Worm (Caenorhabditis elegans) whole organism, L3 larva: ENCODE measurements around the gene txdc-17.

Experiments used
- aly-2 ChIP-seq: fragments of 150-350 bp; optimal IDR thresholded peaks from 2 replicates; lab custom pipeline; 2014; ENCODE audit warnings: missing biosample characterization, missing genetic modification characterization
- ama-1 ChIP-seq: fragments of 150-350 bp; optimal IDR thresholded peaks from 2 replicates; lab custom pipeline; 2018
- ceh-28 ChIP-seq: fragments of 150-350 bp; optimal IDR thresholded peaks from 2 replicates; lab custom pipeline; 2014; ENCODE audit warnings: missing biosample characterization, missing genetic modification reagents, missing genetic modification characterization
- ceh-9 ChIP-seq: sonication (generic microtip); optimal IDR thresholded peaks from 2 replicates; lab custom pipeline; 2018; ENCODE audit warnings: missing biosample characterization, missing genetic modification characterization
- egl-27 ChIP-seq: sonication (generic microtip); optimal IDR thresholded peaks from 4 replicates; lab custom pipeline; 2017; ENCODE audit warnings: missing biosample characterization, missing genetic modification reagents, missing genetic modification characterization
- egl-5 ChIP-seq: fragments of 150-350 bp; optimal IDR thresholded peaks from 2 replicates; lab custom pipeline; 2017; ENCODE audit warnings: missing biosample characterization, missing genetic modification reagents, missing genetic modification characterization, inconsistent platforms
- elt-1 ChIP-seq: fragments of 150-350 bp; optimal IDR thresholded peaks from 2 replicates; lab custom pipeline; 2014; ENCODE audit warnings: missing biosample characterization, missing genetic modification characterization
- elt-2 ChIP-seq: sonication (generic microtip); optimal IDR thresholded peaks from 2 replicates; lab custom pipeline; 2016; ENCODE audit warnings: missing genetic modification reagents, mild to moderate bottlenecking, missing genetic modification characterization, missing compliant biosample characterization
- elt-3 ChIP-seq, 3 experiments: fragments of 150-350 bp in 1 of 3; sonication (generic microtip) in 2 of 3; optimal IDR thresholded peaks; 2 replicates in 2 of 3; 4 replicates in 1 of 3; lab custom pipeline; 2014 to 2017; ENCODE audit warnings: missing biosample characterization in 3 of 3, missing genetic modification characterization in 3 of 3
- fkh-10 ChIP-seq: sonication (generic microtip); optimal IDR thresholded peaks from 2 replicates; lab custom pipeline; 2017; ENCODE audit warnings: missing biosample characterization, missing genetic modification reagents, missing genetic modification characterization
- fkh-2 ChIP-seq: fragments of 150-350 bp; optimal IDR thresholded peaks from 2 replicates; lab custom pipeline; 2014; ENCODE audit warnings: missing biosample characterization, missing genetic modification reagents, missing genetic modification characterization
- fos-1 ChIP-seq: fragments of 150-350 bp; optimal IDR thresholded peaks from 2 replicates; lab custom pipeline; 2014; ENCODE audit warnings: missing biosample characterization, missing genetic modification characterization
- hmg-11 ChIP-seq: sonication (generic microtip); optimal IDR thresholded peaks from 2 replicates; lab custom pipeline; 2016; ENCODE audit warnings: missing genetic modification characterization, missing compliant biosample characterization
- jun-1 ChIP-seq: fragments of 150-350 bp; optimal IDR thresholded peaks from 2 replicates; lab custom pipeline; 2014; ENCODE audit warnings: missing biosample characterization, missing genetic modification reagents, missing genetic modification characterization
- lin-15B ChIP-seq: fragments of 150-350 bp; optimal IDR thresholded peaks from 2 replicates; lab custom pipeline; 2014; ENCODE audit warnings: missing biosample characterization, missing genetic modification characterization
- lin-39 ChIP-seq: fragments of 150-350 bp; optimal IDR thresholded peaks from 2 replicates; lab custom pipeline; 2018; ENCODE audit warnings: missing biosample characterization, missing genetic modification reagents, missing genetic modification characterization
- nfya-1 ChIP-seq: sonication (generic microtip); optimal IDR thresholded peaks from 2 replicates; lab custom pipeline; 2017; ENCODE audit warnings: missing genetic modification characterization, mild to moderate bottlenecking, missing compliant biosample characterization, antibody characterized with exemption, moderate library complexity; ENCODE audit not compliant: insufficient read depth
- nhr-11 ChIP-seq: fragments of 150-350 bp; optimal IDR thresholded peaks from 2 replicates; lab custom pipeline; 2014; ENCODE audit warnings: missing biosample characterization, missing genetic modification characterization
- nhr-23 ChIP-seq: fragments of 150-350 bp; optimal IDR thresholded peaks from 2 replicates; lab custom pipeline; 2014; ENCODE audit warnings: missing biosample characterization, missing genetic modification reagents, missing genetic modification characterization
- nhr-25 ChIP-seq: sonication (generic microtip); optimal IDR thresholded peaks from 2 replicates; lab custom pipeline; 2017; ENCODE audit warnings: missing biosample characterization, missing genetic modification characterization
- nhr-28 ChIP-seq: fragments of 150-350 bp; optimal IDR thresholded peaks from 2 replicates; lab custom pipeline; 2014; ENCODE audit warnings: missing biosample characterization, missing genetic modification characterization
- nhr-43 ChIP-seq: sonication (generic microtip); optimal IDR thresholded peaks from 2 replicates; lab custom pipeline; 2016; ENCODE audit warnings: mild to moderate bottlenecking, missing genetic modification characterization, missing compliant biosample characterization; ENCODE audit not compliant: poor library complexity, severe bottlenecking
- nhr-77 ChIP-seq: fragments of 150-350 bp; optimal IDR thresholded peaks from 2 replicates; lab custom pipeline; 2014; ENCODE audit warnings: missing biosample characterization, missing genetic modification characterization
- pha-4 ChIP-seq: fragments of 150-350 bp; optimal IDR thresholded peaks from 2 replicates; lab custom pipeline; 2014; ENCODE audit warnings: missing biosample characterization, missing genetic modification reagents, missing genetic modification characterization
- pqm-1 ChIP-seq: fragments of 150-350 bp; optimal IDR thresholded peaks from 2 replicates; lab custom pipeline; 2017; ENCODE audit warnings: missing biosample characterization, missing genetic modification characterization, inconsistent platforms
- sea-2 ChIP-seq: fragments of 150-350 bp; sonication (generic microtip); optimal IDR thresholded peaks from 4 replicates; lab custom pipeline; 2014; ENCODE audit warnings: missing biosample characterization, missing genetic modification reagents, missing genetic modification characterization
- skn-1 ChIP-seq: fragments of 150-350 bp; optimal IDR thresholded peaks from 2 replicates; lab custom pipeline; 2014; ENCODE audit warnings: missing biosample characterization, missing genetic modification characterization
- snpc-4 ChIP-seq: fragments of 150-350 bp; optimal IDR thresholded peaks from 2 replicates; lab custom pipeline; 2014; ENCODE audit warnings: missing biosample characterization, missing genetic modification characterization
- unc-39 ChIP-seq: sonication (generic microtip); optimal IDR thresholded peaks from 4 replicates; lab custom pipeline; 2017; ENCODE audit warnings: missing biosample characterization, missing genetic modification characterization
- zag-1 ChIP-seq: fragments of 150-350 bp; optimal IDR thresholded peaks from 2 replicates; lab custom pipeline; 2014; ENCODE audit warnings: missing biosample characterization, missing genetic modification characterization

txdc-17 gene

DNA sequence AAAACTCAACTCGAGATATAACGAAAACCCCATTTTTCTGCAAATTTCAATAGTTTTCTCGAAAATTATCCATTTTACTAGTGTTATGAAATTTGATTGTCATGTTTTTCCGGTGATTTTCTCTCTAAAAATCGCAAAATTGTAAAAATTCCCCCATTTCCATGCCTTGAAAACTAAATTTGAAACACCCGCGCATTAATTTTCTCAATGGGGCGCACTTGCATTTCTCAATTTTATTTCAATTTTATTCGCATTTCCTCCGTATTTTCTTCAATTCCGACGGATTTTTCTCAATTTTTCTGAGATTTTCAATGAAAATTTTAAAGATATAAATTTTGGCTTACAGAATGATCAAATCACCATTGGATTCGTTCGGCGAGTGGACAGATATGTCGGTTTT, 29.4 kb upstream of the txdc-17 start, which contains the start of gene Y71H2AM.3:
Gene Y71H2AM.3 (plus strand): TSS at position 347 of the 400 bp plus-strand sequence.
- TF ChIP-seq elt-1 (tag; lab: Kevin White, UChicago) (no peak), ama-1 (lab: Kevin White, UChicago) (peak; percentile 68), nhr-77 (tag; lab: Kevin White, UChicago) (no peak), elt-3 (tag; optimal IDR thresholded peaks at IDR 0.05; lab: Kevin White, UChicago) (no peak), zag-1 (tag; lab: Kevin White, UChicago) (no peak), fos-1 (no peak), ceh-28 (peak; percentile 4), pha-4 (tag; lab: Kevin White, UChicago) (peak; percentile 56), nhr-28 (tag; lab: Kevin White, UChicago) (no peak), lin-15B (peak; percentile 76), egl-5 (tag; lab: Kevin White, UChicago) (no peak), jun-1 (tag; lab: Kevin White, UChicago) (peak; percentile 3), nfya-1 (peak; percentile 52), nhr-23 (tag; lab: Kevin White, UChicago) (peak; percentile 26)

DNA sequence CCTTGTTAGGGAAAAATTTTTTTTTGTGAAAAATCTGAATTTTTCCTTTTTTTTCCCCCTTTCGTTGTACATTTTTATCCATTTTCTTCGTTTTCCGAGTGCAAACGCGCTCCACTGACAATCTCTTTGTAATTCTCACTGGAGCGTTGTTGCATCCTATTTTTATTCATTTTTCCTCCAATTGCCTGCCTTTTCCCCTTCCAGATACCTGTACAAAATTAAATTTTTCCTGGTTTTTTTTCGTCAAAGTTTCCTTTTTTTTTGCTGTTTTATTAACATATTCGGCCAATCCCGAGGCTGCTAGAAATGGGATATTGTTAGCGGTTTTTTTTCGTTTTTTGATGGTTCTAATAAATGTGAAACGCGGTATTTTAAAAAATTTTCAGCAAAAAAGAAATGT, 23.1 kb upstream of the txdc-17 start:
- TF ChIP-seq nhr-43 (tag; lab: Kevin White, UChicago) = peak; percentile 14
- TF ChIP-seq snpc-4 (tag; lab: Kevin White, UChicago) = no peak
- TF ChIP-seq elt-2 (tag; lab: Kevin White, UChicago) = peak; percentile 3
- peak; percentile 38 for TF ChIP-seq aly-2
- TF ChIP-seq unc-39 (tag; lab: Kevin White, UChicago) = no peak
- no peak for TF ChIP-seq nhr-11 (tag; lab: Kevin White, UChicago)

DNA sequence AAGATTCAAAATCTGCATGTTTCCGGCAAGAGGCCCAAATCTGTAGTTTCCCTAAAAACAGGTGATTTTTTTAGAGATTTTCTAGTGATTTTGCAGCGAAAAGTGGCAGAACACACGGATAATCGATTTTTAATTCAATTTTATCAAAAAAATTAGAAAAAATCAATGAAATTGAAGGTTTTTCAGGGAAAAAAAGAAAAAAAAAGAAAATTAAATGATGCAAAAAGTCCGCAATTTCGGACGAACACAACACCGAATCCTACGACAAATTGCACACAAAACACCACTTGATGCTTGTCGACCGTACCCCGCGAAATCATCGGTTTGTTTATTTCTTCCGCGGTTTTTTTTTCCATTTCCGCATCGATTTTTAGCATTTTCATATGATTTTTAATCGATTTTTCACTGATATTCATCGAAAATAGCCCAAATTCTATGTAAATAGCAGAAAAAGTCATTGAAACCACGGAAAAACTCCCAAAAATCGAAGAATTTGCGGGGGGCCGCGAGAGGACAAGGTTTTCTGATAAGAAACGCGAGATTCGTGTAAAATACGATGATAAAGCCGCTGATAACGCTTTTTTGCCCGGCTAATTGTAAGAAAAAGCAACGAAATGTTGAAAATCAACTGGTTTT, 19.4 kb upstream of the txdc-17 start, which contains the start of gene tufm-1:
Gene tufm-1 (minus strand): TSS at position 51 of the 636 bp plus-strand sequence.
- TF ChIP-seq pha-4 (tag; lab: Kevin White, UChicago) (peak; percentile 74), sea-2 (GFP tag; lab: Kevin White, UChicago) (no peak), nhr-28 (tag; lab: Kevin White, UChicago) (no peak), nfya-1 (peak; percentile 90), elt-2 (tag; lab: Kevin White, UChicago) (peak; percentile 48), lin-15B (peak; percentile 76), nhr-77 (tag; lab: Kevin White, UChicago) (no peak), aly-2 (no peak), hmg-11 (tag; lab: Kevin White, UChicago) (peak; percentile 61), lin-39 (tag; lab: Kevin White, UChicago) (peak; percentile 18), ceh-9 (tag; lab: Kevin White, UChicago) (no peak), egl-27 (no peak), fkh-2 (tag; lab: Kevin White, UChicago) (no peak), snpc-4 (tag; lab: Kevin White, UChicago) (no peak), skn-1 (peak; percentile 23), jun-1 (tag; lab: Kevin White, UChicago) (no peak), elt-1 (tag; lab: Kevin White, UChicago) (no peak), ama-1 (lab: Kevin White, UChicago) (no peak), unc-39 (tag; lab: Kevin White, UChicago) (no peak), nhr-25 (no peak), nhr-11 (tag; lab: Kevin White, UChicago) (no peak), fkh-10 (GFP tag; lab: Kevin White, UChicago) (no peak), egl-5 (tag; lab: Kevin White, UChicago) (peak; percentile 37), ceh-28 (peak; percentile 36), pqm-1 (tag; lab: Kevin White, UChicago) (no peak), elt-3 (tag; optimal IDR thresholded peaks at IDR 0.05; lab: Kevin White, UChicago) (no peak)
- TF ChIP-seq, all 47 proteins: peak for 9

DNA sequence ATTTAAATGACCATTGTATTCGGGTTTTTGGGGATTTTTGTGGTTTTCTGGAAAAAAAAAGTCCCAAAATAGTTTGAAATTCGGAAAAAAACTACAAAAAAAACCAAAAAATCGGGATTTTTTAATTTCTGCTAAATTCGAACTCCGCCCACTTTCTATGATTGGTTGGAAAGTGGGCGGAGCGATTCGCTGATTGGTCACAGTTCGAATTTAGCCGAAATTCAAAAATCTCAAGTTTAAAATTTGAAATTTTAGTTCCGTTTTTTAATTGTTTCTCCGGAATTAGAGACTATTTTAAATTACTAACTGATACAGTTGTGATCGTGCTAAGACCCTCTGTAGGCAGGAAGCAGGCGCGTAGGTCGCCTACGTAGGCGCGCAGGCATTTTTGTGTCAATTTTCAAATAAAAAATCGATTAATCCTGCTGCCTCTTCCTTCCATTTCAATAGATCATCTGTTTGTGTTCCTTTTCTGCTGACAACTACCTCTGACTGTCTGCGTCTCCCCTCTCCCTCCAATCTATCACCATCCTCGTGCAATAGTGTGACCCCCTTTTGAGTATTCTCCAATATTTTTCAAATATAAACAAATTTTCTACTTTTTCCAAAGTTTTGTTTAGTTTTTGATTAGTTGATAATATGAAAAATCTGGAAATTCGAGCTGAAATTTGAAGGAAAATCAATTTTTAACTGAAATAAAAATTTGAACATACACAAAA, 18.1 kb upstream of the txdc-17 start:
- TF ChIP-seq pha-4 (tag; lab: Kevin White, UChicago) (peak; percentile 48), nhr-23 (tag; lab: Kevin White, UChicago) (peak; percentile 0), nfya-1 (peak; percentile 93), ceh-9 (tag; lab: Kevin White, UChicago) (no peak)

DNA sequence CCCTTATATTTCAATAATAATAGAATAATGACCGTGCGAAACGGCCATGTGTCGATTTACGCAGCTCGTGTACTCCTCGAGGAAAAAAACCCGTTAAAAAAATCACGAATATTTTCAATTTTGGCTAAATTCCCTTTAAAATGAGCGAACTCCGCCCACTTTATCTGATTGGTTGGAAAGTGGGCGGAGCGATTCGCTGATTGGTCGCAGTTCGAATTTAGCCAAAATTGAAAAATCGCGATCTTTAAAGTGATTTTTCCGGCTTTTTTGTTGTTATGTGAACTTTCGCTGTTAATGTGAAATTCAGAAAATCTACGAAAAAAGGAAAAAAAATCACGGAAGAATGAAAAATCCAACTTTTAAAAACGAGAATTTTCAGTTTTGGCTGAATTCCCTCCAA, 16.6 kb upstream of the txdc-17 start:
- no peak for TF ChIP-seq jun-1 (tag; lab: Kevin White, UChicago)
- TF ChIP-seq nfya-1 = peak; percentile 77
